Worm (Caenorhabditis elegans) whole organism, L4 larva: ENCODE measurements around the gene C03G5.14.

Experiments used
- D1046.2 ChIP-seq: fragments of 200-800 bp; sonication (Bioruptor generic); IDR thresholded peaks from 2 replicates; pipeline ENCODE4 v1.3.6; 2022; ENCODE audit warnings: missing genetic modification characterization, missing compliant biosample characterization
- ama-1 ChIP-seq: fragments of 150-350 bp; optimal IDR thresholded peaks from 2 replicates; lab custom pipeline; 2014; ENCODE audit warnings: inconsistent platforms, mixed read lengths
- dmd-9 ChIP-seq: fragments of 200-800 bp; sonication (Bioruptor generic); IDR thresholded peaks from 2 replicates; pipeline ENCODE4 v1.3.6; 2022; ENCODE audit warnings: missing genetic modification reagents, missing genetic modification characterization, missing compliant biosample characterization
- dve-1 ChIP-seq: sonication (generic microtip); optimal IDR thresholded peaks from 2 replicates; lab custom pipeline; 2017; ENCODE audit warnings: antibody characterized with exemption, mild to moderate bottlenecking, missing genetic modification characterization, missing compliant biosample characterization; ENCODE audit not compliant: insufficient read depth
- egl-43 ChIP-seq: fragments of 200-800 bp; sonication (Bioruptor generic); IDR thresholded peaks from 2 replicates; pipeline ENCODE4 v1.3.6; 2022; ENCODE audit warnings: missing genetic modification reagents, missing genetic modification characterization, missing compliant biosample characterization
- nhr-25 ChIP-seq: sonication (generic microtip); optimal IDR thresholded peaks from 2 replicates; lab custom pipeline; 2017; ENCODE audit warnings: missing genetic modification characterization, mild to moderate bottlenecking, missing compliant biosample characterization, antibody characterized with exemption, moderate library complexity, borderline replicate concordance; ENCODE audit not compliant: insufficient read depth
- pha-4 ChIP-seq, 2 experiments: fragments of 150-350 bp in 1 of 2; fragments of 200-800 bp in 1 of 2; sonication (Bioruptor generic) in 1 of 2; IDR thresholded peaks in 1 of 2; optimal IDR thresholded peaks in 1 of 2; 2 replicates each; pipeline versions ENCODE4 v1.3.6 to Lab custom; 2014 to 2022; ENCODE audit warnings: missing genetic modification characterization in 2 of 2, missing genetic modification reagents in 2 of 2, missing biosample characterization in 1 of 2, missing compliant biosample characterization in 1 of 2

ce11 chrX:8509088-8509487, 12.6 kb upstream of the C03G5.14 start:
- TF ChIP-seq egl-43 (GFP tag; lab: Robert Waterston, UW) (no peak), dve-1 (tag; lab: Kevin White, UChicago) (no peak), dmd-9 (no peak), ama-1 (lab: Kevin White, UChicago) (no peak), D1046.2 (GFP tag; lab: Robert Waterston, UW) (no peak), nhr-25 (tag; lab: Kevin White, UChicago) (no peak), pha-4 (GFP tag; IDR thresholded peaks at IDR 0.05; lab: Robert Waterston, UW) (no peak), pha-4 (tag; optimal IDR thresholded peaks at IDR 0.05; lab: Kevin White, UChicago) (no peak)
